Fruit fly (Drosophila melanogaster): ENCODE data around the gene CG11619.

CG11619 gene

DNA sequence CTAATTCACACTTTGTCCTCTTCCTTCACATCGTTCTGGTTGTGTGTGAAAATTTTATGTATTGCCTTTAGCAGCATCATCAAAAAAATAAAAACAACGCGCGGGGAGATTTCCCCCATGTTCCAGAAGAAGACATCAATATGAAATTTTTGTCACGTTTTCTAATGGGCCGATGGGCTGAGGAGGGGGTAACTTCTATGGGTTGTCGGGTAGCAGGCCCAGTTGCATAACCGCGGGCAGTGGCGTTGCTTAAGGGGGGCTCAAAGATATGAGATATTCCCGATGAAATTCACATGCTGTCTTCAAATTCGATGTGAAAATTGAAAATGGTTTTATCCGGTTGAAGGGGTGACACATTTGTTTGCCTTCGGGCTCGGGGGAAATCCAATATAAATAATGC, 30.3 kb upstream of the CG11619 start (continued):
- TF ChIP-seq Hr3 (GFP tag; optimal IDR thresholded peaks at IDR 0.05) (no peak), Mad (GFP tag; optimal IDR thresholded peaks at IDR 0.05) (no peak), btn (GFP tag; optimal IDR thresholded peaks at IDR 0.05) (no peak), z (GFP tag; IDR thresholded peaks at IDR 0.05) (no peak), CG17802 (tag; optimal IDR thresholded peaks at IDR 0.05) (no peak), run (tag; optimal IDR thresholded peaks at IDR 0.05) (no peak), Blimp-1 (GFP tag; optimal IDR thresholded peaks at IDR 0.05) (no peak), CG15601 (tag; optimal IDR thresholded peaks at IDR 0.05) (no peak), CG9876 (GFP tag; optimal IDR thresholded peaks at IDR 0.05) (no peak), ro (GFP tag; IDR thresholded peaks at IDR 0.05) (no peak), C15 (GFP tag; IDR thresholded peaks at IDR 0.05) (0 out of 3 replicates have a peak, but pooled peaks have one; percentile 21), CG17328 (GFP tag; IDR thresholded peaks at IDR 0.05) (no peak), Drgx (GFP tag; IDR thresholded peaks at IDR 0.05) (no peak), ttk (GFP tag; IDR thresholded peaks at IDR 0.05) (no peak), org-1 (GFP tag; optimal IDR thresholded peaks at IDR 0.05) (no peak), slbo (GFP tag; IDR thresholded peaks at IDR 0.05) (peak; percentile 66), Bteb2 (GFP tag; optimal IDR thresholded peaks at IDR 0.05) (no peak), CG11695 (GFP tag; IDR thresholded peaks at IDR 0.05) (no peak), emc (GFP tag; optimal IDR thresholded peaks at IDR 0.05) (no peak), CG16863 (GFP tag; optimal IDR thresholded peaks at IDR 0.05) (no peak), CG1602 (GFP tag; optimal IDR thresholded peaks at IDR 0.05) (no peak), CkIIα-i1 (GFP tag; IDR thresholded peaks at IDR 0.05) (no peak), CG8359 (GFP tag; optimal IDR thresholded peaks at IDR 0.05; ENCODE audit: borderline replicate concordance) (no peak), grn (GFP tag; optimal IDR thresholded peaks at IDR 0.05) (no peak), Hsf (GFP tag; optimal IDR thresholded peaks at IDR 0.05) (no peak), zf30C (GFP tag; optimal IDR thresholded peaks at IDR 0.05) (no peak), CG30431 (GFP tag; optimal IDR thresholded peaks at IDR 0.05) (no peak), sens (GFP tag) (no peak), Abd-B (GFP tag; optimal IDR thresholded peaks at IDR 0.05) (no peak), CG18619 (GFP tag; optimal IDR thresholded peaks at IDR 0.05) (no peak), scrt (GFP tag; optimal IDR thresholded peaks at IDR 0.05) (no peak), CG3281 (GFP tag; optimal IDR thresholded peaks at IDR 0.05) (no peak), toy (GFP tag; IDR thresholded peaks at IDR 0.05) (no peak), ato (GFP tag; IDR thresholded peaks at IDR 0.05; ENCODE audit: partially characterized antibody) (no peak), ems (GFP tag; optimal IDR thresholded peaks at IDR 0.05) (no peak), ab (GFP tag; optimal IDR thresholded peaks at IDR 0.05) (no peak), CG17612 (GFP tag; IDR thresholded peaks at IDR 0.05) (no peak), ara (GFP tag; IDR thresholded peaks at IDR 0.05) (no peak), Hr51 (GFP tag; optimal IDR thresholded peaks at IDR 0.05) (no peak), her (GFP tag; optimal IDR thresholded peaks at IDR 0.05) (no peak), CG9932 (GFP tag; IDR thresholded peaks at IDR 0.05) (peak; percentile 49), pzg (GFP tag; optimal IDR thresholded peaks at IDR 0.05) (no peak), croc (GFP tag; conservative IDR thresholded peaks at IDR 0.05) (no peak), CG16813 (GFP tag; IDR thresholded peaks at IDR 0.05; ENCODE audit: partially characterized antibody) (no peak), hbn (GFP tag; IDR thresholded peaks at IDR 0.05; ENCODE audit: partially characterized antibody) (no peak), Nf-YB (GFP tag; optimal IDR thresholded peaks at IDR 0.05) (no peak), Mrtf (GFP tag; IDR thresholded peaks at IDR 0.05) (no peak), Jarid2 (GFP tag; optimal IDR thresholded peaks at IDR 0.05) (no peak), CG2199 (GFP tag; IDR thresholded peaks at IDR 0.05) (0 out of 3 replicates have a peak, but pooled peaks have one; percentile 44)
